Worm (Caenorhabditis elegans): ENCODE results near the gene msp-10.

Gene msp-10

ce11 chrIV:9802711-9803110 lies 34.7 kb upstream of the msp-10 start, which contains the start of gene fat-3 (continued):
- TF ChIP-seq mep-1 (tag; optimal IDR thresholded peaks at IDR 0.05) (peak; percentile 3), nhr-71 (tag; optimal IDR thresholded peaks at IDR 0.05) (peak; percentile 18), snpc-4 (tag; optimal IDR thresholded peaks at IDR 0.05) (no peak), hlh-17 (GFP tag; optimal IDR thresholded peaks at IDR 0.05; ENCODE audit: borderline replicate concordance) (no peak), ceh-88 (GFP tag; IDR thresholded peaks at IDR 0.05) (no peak), nhr-84 (tag; optimal IDR thresholded peaks at IDR 0.05) (no peak), pag-3 (tag; optimal IDR thresholded peaks at IDR 0.05; ENCODE audit: borderline replicate concordance, insufficient read depth) (no peak), pax-3 (tag; optimal IDR thresholded peaks at IDR 0.05) (no peak), sptf-1 (tag; optimal IDR thresholded peaks at IDR 0.05) (no peak), mdl-1 (tag; optimal IDR thresholded peaks at IDR 0.05) (no peak), ces-1 (GFP tag; optimal IDR thresholded peaks at IDR 0.05) (no peak), C34B4.2 (tag; optimal IDR thresholded peaks at IDR 0.05) (no peak), elt-2 (tag; optimal IDR thresholded peaks at IDR 0.05) (peak; percentile 71), nhr-12 (tag; optimal IDR thresholded peaks at IDR 0.05) (no peak), nhr-19 (GFP tag; conservative IDR thresholded peaks at IDR 0.05) (no peak), blmp-1 (tag; optimal IDR thresholded peaks at IDR 0.05) (peak; percentile 65), lin-14 (GFP tag; optimal IDR thresholded peaks at IDR 0.05) (peak; percentile 9)

ce11 chrIV:9803544-9803943 lies 33.9 kb upstream of the msp-10 start:
- TF ChIP-seq lin-13 (GFP tag; optimal IDR thresholded peaks at IDR 0.05): peak; percentile 15
- TF ChIP-seq rnt-1 (tag; optimal IDR thresholded peaks at IDR 0.05): peak; percentile 50
- peak; percentile 26 for TF ChIP-seq tbx-2 (tag; optimal IDR thresholded peaks at IDR 0.05)
- TF ChIP-seq elt-2 (tag; optimal IDR thresholded peaks at IDR 0.05): peak; percentile 64
- peak; percentile 82 for TF ChIP-seq snu-23 (GFP tag; optimal IDR thresholded peaks at IDR 0.05)
- TF ChIP-seq nhr-90 (tag; optimal IDR thresholded peaks at IDR 0.05; ENCODE audit: poor library complexity): peak; percentile 61
- TF ChIP-seq dpl-1 (GFP tag; optimal IDR thresholded peaks at IDR 0.05): peak in 2 of 3 experiments; percentile 36 to 46
- peak in 1 of 3 experiments; percentile 18 for TF ChIP-seq ceh-82 (tag; optimal IDR thresholded peaks at IDR 0.05)
- no peak for TF ChIP-seq nhr-84 (tag; optimal IDR thresholded peaks at IDR 0.05)
- TF ChIP-seq lin-35 (GFP tag; optimal IDR thresholded peaks at IDR 0.05): peak in 1 of 2 experiments; percentile 70
- peak; percentile 64 for TF ChIP-seq fos-1 (tag; optimal IDR thresholded peaks at IDR 0.05)
- peak; percentile 32 for TF ChIP-seq swsn-7 (tag; optimal IDR thresholded peaks at IDR 0.05)
- peak; percentile 87 for TF ChIP-seq mep-1 (tag; optimal IDR thresholded peaks at IDR 0.05)
- TF ChIP-seq fkh-8 (tag; optimal IDR thresholded peaks at IDR 0.05): no peak
- no peak for TF ChIP-seq unc-86 (tag; optimal IDR thresholded peaks at IDR 0.05)
- peak; percentile 69 for TF ChIP-seq blmp-1 (tag; optimal IDR thresholded peaks at IDR 0.05)
- peak; percentile 31 for TF ChIP-seq ztf-4 (tag; optimal IDR thresholded peaks at IDR 0.05)
- TF ChIP-seq ztf-11 (tag; optimal IDR thresholded peaks at IDR 0.05): no peak
- TF ChIP-seq nhr-237 (tag; optimal IDR thresholded peaks at IDR 0.05): peak; percentile 2
- TF ChIP-seq unc-62 (GFP tag; optimal IDR thresholded peaks at IDR 0.05): no peak
- TF ChIP-seq nhr-77 (tag; optimal IDR thresholded peaks at IDR 0.05): peak; percentile 38
- peak; percentile 62 for TF ChIP-seq aly-2 (tag; optimal IDR thresholded peaks at IDR 0.05)
- peak; percentile 30 for TF ChIP-seq nhr-47 (tag; optimal IDR thresholded peaks at IDR 0.05)
- TF ChIP-seq irx-1 (tag; optimal IDR thresholded peaks at IDR 0.05): peak; percentile 17
- peak; percentile 65 for TF ChIP-seq jun-1 (tag; optimal IDR thresholded peaks at IDR 0.05)
- TF ChIP-seq lin-14 (GFP tag; optimal IDR thresholded peaks at IDR 0.05): peak; percentile 85
- TF ChIP-seq nhr-19 (GFP tag; conservative IDR thresholded peaks at IDR 0.05): peak; percentile 67
- peak; percentile 34 for TF ChIP-seq lir-3 (tag; optimal IDR thresholded peaks at IDR 0.05; ENCODE audit: poor library complexity)
- peak; percentile 39 to 54 for TF ChIP-seq efl-1 (optimal IDR thresholded peaks at IDR 0.05)
- TF ChIP-seq efl-1 (GFP tag; optimal IDR thresholded peaks at IDR 0.05 in 1 of 2): peak; percentile 34 to 94
- TF ChIP-seq skn-1 (tag; optimal IDR thresholded peaks at IDR 0.05): peak; percentile 18
- peak; percentile 33; the same call in 1 of the 2 replicates for TF ChIP-seq grh-1 (GFP tag; IDR thresholded peaks at IDR 0.05)
- peak in 1 of 2 experiments; percentile 47 for TF ChIP-seq mdl-1 (tag; optimal IDR thresholded peaks at IDR 0.05)
- TF ChIP-seq ceh-90 (tag; optimal IDR thresholded peaks at IDR 0.05): no peak
- peak in 3 of 6 experiments; percentile 5 to 56 (median 33) for TF ChIP-seq elt-3 (tag; optimal IDR thresholded peaks at IDR 0.05)
- peak; percentile 50 to 65 for TF ChIP-seq lsy-2 (tag; optimal IDR thresholded peaks at IDR 0.05)
- peak; percentile 82 for TF ChIP-seq nhr-71 (tag; optimal IDR thresholded peaks at IDR 0.05)
- no peak for TF ChIP-seq C34B4.2 (tag; optimal IDR thresholded peaks at IDR 0.05)
- peak; percentile 29 for TF ChIP-seq dsc-1 (tag; optimal IDR thresholded peaks at IDR 0.05)
- peak; percentile 87 for TF ChIP-seq nhr-85 (tag)
- TF ChIP-seq nhr-20 (tag; optimal IDR thresholded peaks at IDR 0.05): peak; percentile 90
- no peak for TF ChIP-seq pag-3 (tag; optimal IDR thresholded peaks at IDR 0.05; ENCODE audit: borderline replicate concordance, insufficient read depth)

Data from whole organism, L1 larva.